Worm (Caenorhabditis elegans) whole organism, dauer: ENCODE results near the gene srh-268.
"Not testable (repeated sequence)": the region's sequence is repeated elsewhere in the genome, so short reads cannot be mapped to it uniquely, and the experiment has no call there.

Source experiments
- unc-62 ChIP-seq: sonication (generic microtip); optimal IDR thresholded peaks from 2 replicates; lab custom pipeline; 2017; ENCODE audit warnings: missing biosample characterization, missing genetic modification reagents, missing genetic modification characterization

srh-268 gene

ce11 chrV:7539015-7539414 is at the start of gene srh-268:
Gene srh-268 (plus strand): TSS chrV:7539315.
- TF ChIP-seq unc-62 (GFP tag; lab: Kevin White, UChicago): no peak

- TF ChIP-seq unc-62 (GFP tag; lab: Kevin White, UChicago): no peak
These were observed 48.8 kb upstream of the srh-268 start, which contains the start of gene srbc-9 for ce11 chrV:7490340-7490739. Gene srbc-9 (minus strand): TSS chrV:7490440.

- TF ChIP-seq unc-62 (GFP tag; lab: Kevin White, UChicago): no peak
These were observed 46.2 kb upstream of the srh-268 start, which contains the start of gene srbc-10 for ce11 chrV:7492924-7493323. Gene srbc-10 (minus strand): TSS chrV:7493024.

ce11 chrV:7495189-7495588 is 43.9 kb upstream of the srh-268 start, which contains the start of gene srbc-11:
Gene srbc-11 (minus strand): TSS chrV:7495289.
- no peak for TF ChIP-seq unc-62 (GFP tag; lab: Kevin White, UChicago)

- no peak for TF ChIP-seq unc-62 (GFP tag; lab: Kevin White, UChicago)
These were observed 41.7 kb upstream of the srh-268 start, which contains the start of gene srh-79 for ce11 chrV:7497440-7497839. Gene srh-79 (plus strand): TSS chrV:7497740.

ce11 chrV:7501194-7501593 is 37.9 kb upstream of the srh-268 start:
- no peak for TF ChIP-seq unc-62 (GFP tag; lab: Kevin White, UChicago)

ce11 chrV:7504271-7504670 is 34.8 kb upstream of the srh-268 start, which contains the start of gene srh-229:
Gene srh-229 (minus strand): TSS chrV:7504371.
- no peak for TF ChIP-seq unc-62 (GFP tag; lab: Kevin White, UChicago)

ce11 chrV:7506207-7506606 is 32.9 kb upstream of the srh-268 start:
- no peak for TF ChIP-seq unc-62 (GFP tag; lab: Kevin White, UChicago)

ce11 chrV:7508566-7509044 is 30.5 kb upstream of the srh-268 start, which contains the start of the genes str-31 and nhr-172:
Gene str-31 (minus strand): TSS chrV:7508666.
Gene nhr-172 (plus strand): TSS chrV:7508994.
- TF ChIP-seq unc-62 (GFP tag; lab: Kevin White, UChicago): no peak

- TF ChIP-seq unc-62 (GFP tag; lab: Kevin White, UChicago): not testable (repeated sequence)
These were observed 27.6 kb upstream of the srh-268 start, which contains the start of gene nhr-171 for ce11 chrV:7511465-7511864. Gene nhr-171 (plus strand): TSS chrV:7511765.

- TF ChIP-seq unc-62 (GFP tag; lab: Kevin White, UChicago): no peak
These were observed 24.2 kb upstream of the srh-268 start, which contains the start of gene srb-18 for ce11 chrV:7514939-7515338. Gene srb-18 (plus strand): TSS chrV:7515239.

ce11 chrV:7520077-7520476 is 19.0 kb upstream of the srh-268 start, which contains the start of gene srb-19:
Gene srb-19 (minus strand): TSS chrV:7520177.
- TF ChIP-seq unc-62 (GFP tag; lab: Kevin White, UChicago): no peak

- no peak for TF ChIP-seq unc-62 (GFP tag; lab: Kevin White, UChicago)
These were observed 17.8 kb upstream of the srh-268 start for ce11 chrV:7521304-7521703.

- no peak for TF ChIP-seq unc-62 (GFP tag; lab: Kevin White, UChicago)
These were observed 16.8 kb upstream of the srh-268 start, which contains the start of gene C54F6.15 for ce11 chrV:7522279-7522678. Gene C54F6.15 (minus strand): TSS chrV:7522379.

- no peak for TF ChIP-seq unc-62 (GFP tag; lab: Kevin White, UChicago)
These were observed 15.7 kb upstream of the srh-268 start, which contains the start of gene C54F6.6 for ce11 chrV:7523392-7523791. Gene C54F6.6 (plus strand): TSS chrV:7523692.

- TF ChIP-seq unc-62 (GFP tag; lab: Kevin White, UChicago): no peak
These were observed 14.7 kb upstream of the srh-268 start, which contains the start of gene C54F6.20 for ce11 chrV:7524447-7524846. Gene C54F6.20 (plus strand): TSS chrV:7524747.

ce11 chrV:7525695-7526094 is 13.4 kb upstream of the srh-268 start, which contains the start of gene C54F6.18:
Gene C54F6.18 (plus strand): TSS chrV:7525995.
- no peak for TF ChIP-seq unc-62 (GFP tag; lab: Kevin White, UChicago)
